Fruit fly (Drosophila melanogaster) whole organism, embryonic: Measurements from ENCODE around the gene CG42512.

ENCODE experiments used
- ATbp ChIP-seq: fragments of 200-800 bp; sonication (Bioruptor generic); optimal IDR thresholded peaks from 2 replicates; lab custom pipeline; 2017; ENCODE audit warnings: missing biosample characterization, mild to moderate bottlenecking, missing genetic modification characterization, missing genetic modification reagents
- Ada2b ChIP-seq: fragments of 200-800 bp; sonication (Bioruptor generic); IDR thresholded peaks from 2 replicates; pipeline ENCODE4 v1.3.6; 2022; ENCODE audit warnings: missing biosample characterization, missing genetic modification characterization
- Blimp-1 ChIP-seq: fragments of 200-800 bp; sonication (Bioruptor generic); optimal IDR thresholded peaks from 3 replicates; lab custom pipeline; 2018; ENCODE audit warnings: missing biosample characterization, missing genetic modification characterization, mild to moderate bottlenecking, moderate library complexity, missing genetic modification reagents
- Bteb2 ChIP-seq: fragments of 200-800 bp; sonication (Bioruptor generic); optimal IDR thresholded peaks from 2 replicates; lab custom pipeline; 2016; ENCODE audit warnings: missing biosample characterization, missing genetic modification characterization
- CG11504 ChIP-seq: fragments of 200-800 bp; sonication (Bioruptor generic); optimal IDR thresholded peaks from 3 replicates; lab custom pipeline; 2019; ENCODE audit warnings: missing biosample characterization, mild to moderate bottlenecking, missing genetic modification characterization, moderate library complexity
- CG14441 ChIP-seq: fragments of 200-800 bp; sonication (Bioruptor generic); IDR thresholded peaks from 2 replicates; pipeline ENCODE4 v1.3.6; 2022; ENCODE audit warnings: missing biosample characterization, missing genetic modification characterization
- CG17361 ChIP-seq: fragments of 200-800 bp; sonication (Bioruptor generic); IDR thresholded peaks from 3 replicates; pipeline ENCODE4 v1.3.6; 2022; ENCODE audit warnings: missing biosample characterization, missing genetic modification characterization
- CG18262 ChIP-seq: fragments of 200-800 bp; optimal IDR thresholded peaks from 3 replicates; lab custom pipeline; 2019; ENCODE audit warnings: missing biosample characterization, mild to moderate bottlenecking, missing genetic modification characterization, moderate library complexity
- CG18476 ChIP-seq: fragments of 200-800 bp; sonication (Bioruptor generic); optimal IDR thresholded peaks from 2 replicates; lab custom pipeline; 2016; ENCODE audit warnings: missing biosample characterization, mild to moderate bottlenecking, missing genetic modification characterization
- CG30403 ChIP-seq: fragments of 200-800 bp; sonication (Bioruptor generic); optimal IDR thresholded peaks from 3 replicates; lab custom pipeline; 2016; ENCODE audit warnings: missing biosample characterization, missing genetic modification characterization
- CG3281 ChIP-seq: fragments of 200-800 bp; sonication (Bioruptor generic); optimal IDR thresholded peaks from 3 replicates; lab custom pipeline; 2017; ENCODE audit warnings: missing biosample characterization, mild to moderate bottlenecking, missing genetic modification characterization
- CG4360 ChIP-seq: fragments of 200-800 bp; sonication (Bioruptor generic); IDR thresholded peaks from 2 replicates; pipeline ENCODE4 v1.3.6; 2022; ENCODE audit warnings: missing biosample characterization, missing genetic modification characterization
- CG6175 ChIP-seq: fragments of 200-800 bp; sonication (Bioruptor generic); IDR thresholded peaks from 3 replicates; pipeline ENCODE4 v1.3.6; 2022; ENCODE audit warnings: missing biosample characterization, missing genetic modification characterization
- CG7271 ChIP-seq: fragments of 200-800 bp; sonication (Bioruptor generic); optimal IDR thresholded peaks from 2 replicates; lab custom pipeline; 2018; ENCODE audit warnings: missing biosample characterization, mild to moderate bottlenecking, missing genetic modification characterization, moderate library complexity
- CG7839 ChIP-seq: fragments of 200-800 bp; sonication (Bioruptor generic); optimal IDR thresholded peaks from 3 replicates; lab custom pipeline; 2018; ENCODE audit warnings: missing biosample characterization, mild to moderate bottlenecking, missing genetic modification characterization, moderate library complexity
- CG9817 ChIP-seq: fragments of 200-800 bp; sonication (Bioruptor generic); optimal IDR thresholded peaks from 2 replicates; lab custom pipeline; 2018; ENCODE audit warnings: missing biosample characterization, mild to moderate bottlenecking, missing genetic modification characterization, moderate library complexity
- CG9932 ChIP-seq: fragments of 200-800 bp; sonication (Bioruptor generic); IDR thresholded peaks from 2 replicates; pipeline ENCODE4 v1.3.6; 2022; ENCODE audit warnings: missing biosample characterization, missing genetic modification characterization
- CHES-1-like ChIP-seq: fragments of 200-800 bp; sonication (Bioruptor generic); optimal IDR thresholded peaks from 2 replicates; lab custom pipeline; 2016; ENCODE audit warnings: missing biosample characterization, missing genetic modification characterization
- CoRest ChIP-seq: fragments of 200-800 bp; sonication (Bioruptor generic); optimal IDR thresholded peaks from 3 replicates; lab custom pipeline; 2018; ENCODE audit warnings: missing biosample characterization, mild to moderate bottlenecking, missing genetic modification characterization, moderate library complexity
- Hand ChIP-seq: fragments of 200-800 bp; sonication (Bioruptor generic); optimal IDR thresholded peaks from 2 replicates; lab custom pipeline; 2017; ENCODE audit warnings: mild to moderate bottlenecking, missing biosample characterization, missing genetic modification reagents, missing genetic modification characterization
- Hmr ChIP-seq: fragments of 200-800 bp; sonication (Bioruptor generic); optimal IDR thresholded peaks from 3 replicates; lab custom pipeline; 2017; ENCODE audit warnings: mild to moderate bottlenecking, missing biosample characterization, missing genetic modification reagents, missing genetic modification characterization
- Meics ChIP-seq: fragments of 200-800 bp; sonication (Bioruptor generic); optimal IDR thresholded peaks from 2 replicates; lab custom pipeline; 2017; ENCODE audit warnings: missing biosample characterization, mild to moderate bottlenecking, missing genetic modification characterization
- Oli ChIP-seq: fragments of 200-800 bp; sonication (Bioruptor generic); optimal IDR thresholded peaks from 2 replicates; lab custom pipeline; 2018; ENCODE audit warnings: missing biosample characterization, mild to moderate bottlenecking, missing genetic modification characterization, moderate library complexity
- Six4 ChIP-seq: fragments of 200-800 bp; sonication (Bioruptor generic); optimal IDR thresholded peaks from 2 replicates; lab custom pipeline; 2016; ENCODE audit warnings: missing biosample characterization, missing genetic modification characterization
- Sox100B ChIP-seq: fragments of 200-800 bp; sonication (Bioruptor generic); optimal IDR thresholded peaks from 3 replicates; lab custom pipeline; 2018; ENCODE audit warnings: missing biosample characterization, mild to moderate bottlenecking, missing genetic modification characterization
- Sox102F ChIP-seq: fragments of 200-800 bp; sonication (Bioruptor generic); optimal IDR thresholded peaks from 2 replicates; lab custom pipeline; 2018; ENCODE audit warnings: missing biosample characterization, mild to moderate bottlenecking, missing genetic modification characterization, moderate library complexity
- Xbp1 ChIP-seq: fragments of 200-800 bp; sonication (Bioruptor generic); optimal IDR thresholded peaks from 3 replicates; lab custom pipeline; 2016; ENCODE audit warnings: missing biosample characterization, mild to moderate bottlenecking, missing genetic modification characterization
- bcd ChIP-seq: fragments of 200-800 bp; sonication (Bioruptor generic); optimal IDR thresholded peaks from 2 replicates; lab custom pipeline; 2017; ENCODE audit warnings: missing biosample characterization, mild to moderate bottlenecking, missing genetic modification characterization
- bsh ChIP-seq, 2 experiments: fragments of 200-800 bp; sonication (Bioruptor generic); optimal IDR thresholded peaks; 2 replicates each; lab custom pipeline; 2017 to 2018; ENCODE audit warnings: mild to moderate bottlenecking in 2 of 2, missing biosample characterization in 2 of 2, missing genetic modification characterization in 2 of 2, moderate library complexity in 1 of 2
- crc ChIP-seq: fragments of 200-800 bp; sonication (Bioruptor generic); optimal IDR thresholded peaks from 2 replicates; lab custom pipeline; 2016; ENCODE audit warnings: missing biosample characterization, missing genetic modification characterization
- dysf ChIP-seq: fragments of 200-800 bp; sonication (Bioruptor generic); IDR thresholded peaks from 3 replicates; pipeline ENCODE4 v1.3.6; 2022; ENCODE audit warnings: missing biosample characterization, missing genetic modification characterization
- gem ChIP-seq: fragments of 200-800 bp; sonication (Bioruptor generic); optimal IDR thresholded peaks from 2 replicates; lab custom pipeline; 2019; ENCODE audit warnings: missing biosample characterization, mild to moderate bottlenecking, missing genetic modification characterization, moderate library complexity
- grau ChIP-seq: fragments of 200-800 bp; optimal IDR thresholded peaks from 3 replicates; lab custom pipeline; 2019; ENCODE audit warnings: missing biosample characterization, mild to moderate bottlenecking, missing genetic modification characterization, moderate library complexity
- hb ChIP-seq: fragments of 200-800 bp; sonication (Bioruptor generic); IDR thresholded peaks from 3 replicates; pipeline ENCODE4 v1.3.6; 2022; ENCODE audit warnings: missing biosample characterization, missing genetic modification characterization; ENCODE audit not compliant: partially characterized antibody
- lab ChIP-seq: fragments of 200-800 bp; sonication (Bioruptor generic); optimal IDR thresholded peaks from 3 replicates; lab custom pipeline; 2017; ENCODE audit warnings: missing biosample characterization, missing genetic modification characterization, mild to moderate bottlenecking, moderate library complexity, missing genetic modification reagents
- lmd ChIP-seq: fragments of 200-800 bp; sonication (Bioruptor generic); IDR thresholded peaks from 2 replicates; pipeline ENCODE4 v1.3.6; 2022; ENCODE audit warnings: missing biosample characterization, missing genetic modification characterization
- mam ChIP-seq: fragments of 200-800 bp; sonication (Bioruptor generic); optimal IDR thresholded peaks from 3 replicates; lab custom pipeline; 2016; ENCODE audit warnings: missing biosample characterization, missing genetic modification characterization
- nmo ChIP-seq: fragments of 200-800 bp; sonication (Bioruptor generic); optimal IDR thresholded peaks from 2 replicates; lab custom pipeline; 2018; ENCODE audit warnings: missing biosample characterization, mild to moderate bottlenecking, missing genetic modification characterization, moderate library complexity
- prd ChIP-seq, 3 experiments: fragments of >200 bp in 2 of 3; fragments of 200-800 bp in 1 of 3; sonication (Bioruptor generic) in 1 of 3; optimal IDR thresholded peaks in 2 of 3; IDR thresholded peaks in 1 of 3; 2 replicates in 2 of 3; 3 replicates in 1 of 3; pipeline versions ENCODE4 v1.3.6 to Lab custom; 2017 to 2022; ENCODE audit warnings: missing biosample characterization in 1 of 3, missing genetic modification characterization in 1 of 3
- psq ChIP-seq: fragments of 200-800 bp; sonication (Bioruptor generic); optimal IDR thresholded peaks from 2 replicates; lab custom pipeline; 2017; ENCODE audit warnings: missing biosample characterization, missing genetic modification characterization
- ranshi ChIP-seq: fragments of 200-800 bp; sonication (Bioruptor generic); IDR thresholded peaks from 2 replicates; pipeline ENCODE4 v1.3.6; 2022; ENCODE audit warnings: missing biosample characterization, missing genetic modification characterization
- sd ChIP-seq: fragments of 200-800 bp; sonication (Bioruptor generic); optimal IDR thresholded peaks from 3 replicates; lab custom pipeline; 2018; ENCODE audit warnings: missing biosample characterization, mild to moderate bottlenecking, missing genetic modification characterization, moderate library complexity
- sens-2 ChIP-seq: fragments of 200-800 bp; sonication (Bioruptor generic); IDR thresholded peaks from 2 replicates; pipeline ENCODE4 v1.3.6; 2022; ENCODE audit warnings: missing biosample characterization, missing genetic modification characterization
- shn ChIP-seq: fragments of 200-800 bp; sonication (Bioruptor generic); optimal IDR thresholded peaks from 3 replicates; lab custom pipeline; 2016; ENCODE audit warnings: missing biosample characterization, missing genetic modification characterization
- sim ChIP-seq: fragments of 200-800 bp; sonication (Bioruptor generic); IDR thresholded peaks from 2 replicates; pipeline ENCODE4 v1.3.6; 2022; ENCODE audit warnings: missing biosample characterization, missing genetic modification characterization
- unpg ChIP-seq: fragments of 200-800 bp; sonication (Bioruptor generic); optimal IDR thresholded peaks from 3 replicates; lab custom pipeline; 2018; ENCODE audit warnings: missing biosample characterization, mild to moderate bottlenecking, missing genetic modification characterization, moderate library complexity
- yki ChIP-seq: fragments of >200 bp; optimal IDR thresholded peaks from 3 replicates; lab custom pipeline; 2018
- zen2 ChIP-seq: fragments of 200-800 bp; sonication (Bioruptor generic); IDR thresholded peaks from 3 replicates; pipeline ENCODE4 v1.3.6; 2022; ENCODE audit warnings: missing biosample characterization, missing genetic modification characterization; ENCODE audit not compliant: partially characterized antibody

Gene CG42512

dm6 chrX:16670691-16671481 lies 19.7 kb downstream of the CG42512 start (continued):
- TF ChIP-seq ATbp, result peak; percentile 7
- TF ChIP-seq sim, result no peak
- peak; percentile 50 for TF ChIP-seq CG14441 (GFP tag; lab: Robert Waterston, UW)
- TF ChIP-seq hb, result no peak
- TF ChIP-seq CG7271 (tag; lab: Kevin White, UChicago), result no peak
- peak; percentile 4 for TF ChIP-seq CG18262 (tag; lab: Kevin White, UChicago)
- TF ChIP-seq Oli (tag; lab: Kevin White, UChicago), result peak; percentile 33
- no peak for TF ChIP-seq mam (GFP tag; lab: Kevin White, UChicago)
- no peak for TF ChIP-seq sens-2 (GFP tag; lab: Robert Waterston, UW)
- no peak for TF ChIP-seq bcd (GFP tag; lab: Kevin White, UChicago)
- peak; percentile 49; the same call in 1 of the 2 replicates for TF ChIP-seq lmd (GFP tag; lab: Robert Waterston, UW)
- no peak for TF ChIP-seq yki (lab: Kevin White, UChicago)
- TF ChIP-seq grau (tag; lab: Kevin White, UChicago), result peak; percentile 89
- no peak for TF ChIP-seq Sox100B
- no peak for TF ChIP-seq CG4360 (GFP tag; lab: Robert Waterston, UW)
- peak; percentile 38 for TF ChIP-seq lab
- no peak for TF ChIP-seq psq (GFP tag; lab: Kevin White, UChicago)
- TF ChIP-seq CG11504 (tag; lab: Kevin White, UChicago), result peak; percentile 47
- TF ChIP-seq dysf (GFP tag; lab: Robert Waterston, UW), result 0 out of 3 replicates have a peak, but pooled peaks have one; percentile 36
- peak; percentile 31 for TF ChIP-seq CG30403
- peak; percentile 3 for TF ChIP-seq shn (GFP tag; lab: Kevin White, UChicago)
- peak; percentile 36 for TF ChIP-seq Meics (GFP tag; lab: Kevin White, UChicago)
- peak; percentile 21 for TF ChIP-seq Hmr (GFP tag; lab: Kevin White, UChicago)
- TF ChIP-seq zen2 (GFP tag; lab: Robert Waterston, UW), result no peak
- 0 out of 2 replicates have a peak, but pooled peaks have one; percentile 25 for TF ChIP-seq Ada2b (GFP tag; lab: Robert Waterston, UW)
- peak; percentile 8 for TF ChIP-seq CHES-1-like (GFP tag; lab: Kevin White, UChicago)
- peak; percentile 33; the same call in 1 of the 2 replicates for TF ChIP-seq CG9932 (GFP tag; lab: Robert Waterston, UW)
- TF ChIP-seq bsh (GFP tag; optimal IDR thresholded peaks at IDR 0.05; lab: Kevin White, UChicago), result peak in 1 of 2 experiments; percentile 20
- TF ChIP-seq Six4 (GFP tag; lab: Kevin White, UChicago), result no peak
- no peak for TF ChIP-seq Blimp-1 (GFP tag; lab: Kevin White, UChicago)
- peak; percentile 22 for TF ChIP-seq CG9817 (tag; lab: Kevin White, UChicago)
- TF ChIP-seq nmo (GFP tag; lab: Kevin White, UChicago), result peak; percentile 26
- TF ChIP-seq prd (optimal IDR thresholded peaks at IDR 0.05; lab: Kevin White, UChicago), result no peak
- 0 out of 3 replicates have a peak, but pooled peaks have one; percentile 16 for TF ChIP-seq prd (GFP tag; IDR thresholded peaks at IDR 0.05; lab: Robert Waterston, UW)
- TF ChIP-seq ranshi (GFP tag; lab: Robert Waterston, UW), result peak; percentile 32; the same call in 1 of the 2 replicates
- TF ChIP-seq gem (tag; lab: Kevin White, UChicago), result peak; percentile 65
- TF ChIP-seq CG3281 (GFP tag; lab: Kevin White, UChicago), result peak; percentile 45
- no peak for TF ChIP-seq crc
- TF ChIP-seq unpg, result peak; percentile 21
- no peak for TF ChIP-seq CG18476
- peak; percentile 42 for TF ChIP-seq Xbp1 (GFP tag; lab: Kevin White, UChicago)
- 0 out of 3 replicates have a peak, but pooled peaks have one; percentile 17 for TF ChIP-seq CG6175
- TF ChIP-seq Sox102F (GFP tag; lab: Kevin White, UChicago), result peak; percentile 47
- no peak for TF ChIP-seq Bteb2 (GFP tag; lab: Kevin White, UChicago)
- no peak for TF ChIP-seq CG17361 (GFP tag; lab: Robert Waterston, UW)
- TF ChIP-seq sd (tag; lab: Kevin White, UChicago), result peak; percentile 4
- TF ChIP-seq Hand, result peak; percentile 10
- peak; percentile 25 for TF ChIP-seq CoRest (tag; lab: Kevin White, UChicago)
- TF ChIP-seq CG7839 (tag; lab: Kevin White, UChicago), result peak; percentile 48
